Fruit fly (Drosophila melanogaster): ENCODE results near the gene CG32982.
A peak's percentile ranks its signal among the peaks of the same experiment; 100 is the strongest.

CG32982 gene

DNA sequence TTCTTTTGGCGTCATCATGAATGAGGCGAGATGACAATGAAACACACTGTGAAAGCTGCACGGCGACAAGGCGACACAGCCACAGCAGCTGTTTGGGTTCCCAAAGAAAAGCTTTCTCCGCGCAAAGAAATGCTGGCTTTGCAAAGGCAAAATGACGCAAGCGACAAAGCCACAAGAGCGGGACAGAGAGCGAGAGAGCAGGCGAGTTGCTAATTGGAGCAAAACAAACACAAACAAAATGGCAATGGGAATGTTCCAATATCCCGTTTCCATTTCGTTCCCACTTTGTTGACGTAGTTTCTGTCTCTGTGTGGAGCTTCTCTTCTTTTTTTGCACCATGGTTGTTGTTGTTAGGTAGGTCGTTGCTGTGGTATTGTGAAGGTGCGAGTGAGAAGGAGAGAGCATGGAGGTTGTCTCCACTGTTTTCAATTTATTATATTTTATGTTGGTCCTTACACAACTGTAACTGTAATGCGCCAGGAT, 79.6 kb downstream of the CG32982 start (continued):
- TF ChIP-seq CG8290 (GFP tag; optimal IDR thresholded peaks at IDR 0.05) (no peak), CG8290 (tag; optimal IDR thresholded peaks at IDR 0.05) (peak in 1 of 2 experiments; percentile 36), CG6689 (GFP tag; IDR thresholded peaks at IDR 0.05) (0 out of 2 replicates have a peak, but pooled peaks have one; percentile 7), schlank (tag; optimal IDR thresholded peaks at IDR 0.05) (no peak), CG11695 (GFP tag; IDR thresholded peaks at IDR 0.05) (peak; percentile 36; the same call in 1 of the 3 replicates), slp2 (GFP tag; optimal IDR thresholded peaks at IDR 0.05) (no peak), CG2678 (tag; optimal IDR thresholded peaks at IDR 0.05) (peak; percentile 23), CG43689 (GFP tag; IDR thresholded peaks at IDR 0.05) (no peak), Oaz (GFP tag; IDR thresholded peaks at IDR 0.05) (no peak), CG16815 (GFP tag; optimal IDR thresholded peaks at IDR 0.05) (no peak), jumu (GFP tag; optimal IDR thresholded peaks at IDR 0.05) (no peak), trh (GFP tag; optimal IDR thresholded peaks at IDR 0.05) (no peak), CG34422 (GFP tag; IDR thresholded peaks at IDR 0.05) (no peak), HLHmδ (GFP tag; optimal IDR thresholded peaks at IDR 0.05) (no peak), Asciz (GFP tag; optimal IDR thresholded peaks at IDR 0.05) (no peak), dati (GFP tag; IDR thresholded peaks at IDR 0.05) (no peak), BtbVII (GFP tag; optimal IDR thresholded peaks at IDR 0.05) (peak; percentile 47), Chrac-16 (GFP tag; optimal IDR thresholded peaks at IDR 0.05) (no peak), her (GFP tag; optimal IDR thresholded peaks at IDR 0.05) (no peak), CG34224 (GFP tag; IDR thresholded peaks at IDR 0.05; ENCODE audit: partially characterized antibody) (peak; percentile 50; the same call in 1 of the 3 replicates), pb (GFP tag; optimal IDR thresholded peaks at IDR 0.05) (no peak), B-H2 (GFP tag; optimal IDR thresholded peaks at IDR 0.05) (peak; percentile 85), exex (tag; optimal IDR thresholded peaks at IDR 0.05) (peak; percentile 42), CG12942 (GFP tag; optimal IDR thresholded peaks at IDR 0.05) (no peak), bowl (GFP tag; IDR thresholded peaks at IDR 0.05) (peak; percentile 86; the same call in 1 of the 2 replicates), p53 (GFP tag; optimal IDR thresholded peaks at IDR 0.05) (no peak), CG1832 (GFP tag; optimal IDR thresholded peaks at IDR 0.05) (no peak), yki (optimal IDR thresholded peaks at IDR 0.05) (peak; percentile 15), ttk (GFP tag; IDR thresholded peaks at IDR 0.05) (no peak), CG8765 (GFP tag; IDR thresholded peaks at IDR 0.05) (peak; percentile 92; the same call in 1 of the 2 replicates), ash1 (GFP tag; optimal IDR thresholded peaks at IDR 0.05) (no peak), so (GFP tag; IDR thresholded peaks at IDR 0.05) (peak; percentile 72; the same call in 1 of the 3 replicates), ftz-f1 (GFP tag; optimal IDR thresholded peaks at IDR 0.05) (peak; percentile 12), CG32767 (GFP tag; IDR thresholded peaks at IDR 0.05) (peak; percentile 49; the same call in 1 of the 2 replicates), Myb (GFP tag; optimal IDR thresholded peaks at IDR 0.05) (no peak), CG17186 (GFP tag; optimal IDR thresholded peaks at IDR 0.05) (no peak), HmgZ (tag; optimal IDR thresholded peaks at IDR 0.05) (peak; percentile 64), CG11247 (GFP tag; IDR thresholded peaks at IDR 0.05) (no peak), Xrp1 (GFP tag; IDR thresholded peaks at IDR 0.05) (peak; percentile 32; the same call in 1 of the 2 replicates), Sin3A (optimal IDR thresholded peaks at IDR 0.05) (no peak), CG18262 (tag; optimal IDR thresholded peaks at IDR 0.05) (no peak), CG9932 (GFP tag; IDR thresholded peaks at IDR 0.05) (no peak), CG6854 (GFP tag; optimal IDR thresholded peaks at IDR 0.05) (peak; percentile 39), da (GFP tag; optimal IDR thresholded peaks at IDR 0.05) (no peak), fd3F (GFP tag; optimal IDR thresholded peaks at IDR 0.05) (no peak), CG31388 (GFP tag; optimal IDR thresholded peaks at IDR 0.05) (no peak), gce (GFP tag; IDR thresholded peaks at IDR 0.05) (no peak), gem (tag; optimal IDR thresholded peaks at IDR 0.05) (no peak), vvl (GFP tag; IDR thresholded peaks at IDR 0.05) (peak; percentile 81; the same call in 1 of the 2 replicates), CG3281 (GFP tag; optimal IDR thresholded peaks at IDR 0.05) (peak; percentile 32), fd64A (GFP tag; optimal IDR thresholded peaks at IDR 0.05) (peak; percentile 18), CG18764 (GFP tag; optimal IDR thresholded peaks at IDR 0.05) (no peak), insv (GFP tag; optimal IDR thresholded peaks at IDR 0.05) (peak in 1 of 2 experiments; percentile 16)

Data from whole organism, embryonic.